Fruit fly (Drosophila melanogaster) whole organism, pupa: Measurements from ENCODE around the gene sinah.

ENCODE experiments used
- CG10348 ChIP-seq: fragments of 200-800 bp; sonication (Bioruptor generic); IDR thresholded peaks from 2 replicates; pipeline ENCODE4 v1.3.6; 2022; ENCODE audit warnings: missing biosample characterization, missing genetic modification characterization
- CG15710 ChIP-seq: fragments of 200-800 bp; sonication (Bioruptor generic); optimal IDR thresholded peaks from 2 replicates; lab custom pipeline; 2018; ENCODE audit warnings: missing biosample characterization, mild to moderate bottlenecking, missing genetic modification characterization, moderate library complexity
- CG17806 ChIP-seq: fragments of 200-800 bp; sonication (Bioruptor generic); optimal IDR thresholded peaks from 2 replicates; lab custom pipeline; 2018; ENCODE audit warnings: missing biosample characterization, mild to moderate bottlenecking, missing genetic modification characterization, moderate library complexity
- CG32121 ChIP-seq: fragments of 200-800 bp; sonication (Bioruptor generic); IDR thresholded peaks from 2 replicates; pipeline ENCODE4 v1.3.6; 2022; ENCODE audit warnings: missing biosample characterization, missing genetic modification characterization
- CG34367 ChIP-seq: fragments of 200-800 bp; sonication (Bioruptor generic); optimal IDR thresholded peaks from 2 replicates; lab custom pipeline; 2018; ENCODE audit warnings: missing biosample characterization, mild to moderate bottlenecking, missing genetic modification characterization
- CG4496 ChIP-seq: fragments of 200-800 bp; sonication (Bioruptor generic); IDR thresholded peaks from 3 replicates; pipeline ENCODE4 v1.3.6; 2022; ENCODE audit warnings: missing biosample characterization, missing genetic modification characterization
- EcR ChIP-seq: fragments of 200-800 bp; sonication (Bioruptor generic); optimal IDR thresholded peaks from 3 replicates; lab custom pipeline; 2019; ENCODE audit warnings: missing biosample characterization, missing genetic modification characterization, mild to moderate bottlenecking, moderate library complexity, missing genetic modification reagents
- Ets98B ChIP-seq: fragments of 200-800 bp; sonication (Bioruptor generic); IDR thresholded peaks from 2 replicates; pipeline ENCODE4 v1.3.6; 2022; ENCODE audit warnings: missing biosample characterization, missing genetic modification characterization
- Pif1B ChIP-seq: fragments of 200-800 bp; sonication (Bioruptor generic); optimal IDR thresholded peaks from 3 replicates; lab custom pipeline; 2016; ENCODE audit warnings: missing biosample characterization, missing genetic modification characterization
- Snoo ChIP-seq: fragments of 200-800 bp; sonication (Bioruptor generic); optimal IDR thresholded peaks from 3 replicates; lab custom pipeline; 2017; ENCODE audit warnings: missing biosample characterization, mild to moderate bottlenecking, missing genetic modification characterization, inconsistent platforms
- fd96Ca ChIP-seq: fragments of 200-800 bp; sonication (Bioruptor generic); IDR thresholded peaks from 3 replicates; pipeline ENCODE4 v1.3.6; 2022; ENCODE audit warnings: missing biosample characterization, missing genetic modification characterization
- gl ChIP-seq: fragments of 200-800 bp; sonication (Bioruptor generic); optimal IDR thresholded peaks from 2 replicates; lab custom pipeline; 2018; ENCODE audit warnings: missing biosample characterization, mild to moderate bottlenecking, missing genetic modification characterization
- rn ChIP-seq: fragments of 200-800 bp; sonication (Bioruptor generic); IDR thresholded peaks from 2 replicates; pipeline ENCODE4 v1.3.6; 2022; ENCODE audit warnings: missing biosample characterization, missing genetic modification characterization

- TF ChIP-seq Snoo (tag; lab: Kevin White, UChicago) (no peak), CG17806 (tag; lab: Kevin White, UChicago) (no peak), Ets98B (no peak), Pif1B (no peak), CG10348 (no peak), rn (GFP tag; lab: Robert Waterston, UW) (no peak), EcR (GFP tag; lab: Kevin White, UChicago) (no peak), CG32121 (GFP tag; lab: Robert Waterston, UW) (no peak), fd96Ca (GFP tag; lab: Robert Waterston, UW) (no peak), gl (tag; lab: Kevin White, UChicago) (no peak), CG4496 (GFP tag; lab: Robert Waterston, UW) (no peak), CG34367 (tag; lab: Kevin White, UChicago) (no peak), CG15710 (no peak)
Observed at dm6 chr3L:16862284-16862683, 3.4 kb downstream of the sinah start, which contains the start of gene Rh4.
